Fruit fly (Drosophila melanogaster): Measurements from ENCODE around the gene CG5026.

The CG5026 gene

DNA sequence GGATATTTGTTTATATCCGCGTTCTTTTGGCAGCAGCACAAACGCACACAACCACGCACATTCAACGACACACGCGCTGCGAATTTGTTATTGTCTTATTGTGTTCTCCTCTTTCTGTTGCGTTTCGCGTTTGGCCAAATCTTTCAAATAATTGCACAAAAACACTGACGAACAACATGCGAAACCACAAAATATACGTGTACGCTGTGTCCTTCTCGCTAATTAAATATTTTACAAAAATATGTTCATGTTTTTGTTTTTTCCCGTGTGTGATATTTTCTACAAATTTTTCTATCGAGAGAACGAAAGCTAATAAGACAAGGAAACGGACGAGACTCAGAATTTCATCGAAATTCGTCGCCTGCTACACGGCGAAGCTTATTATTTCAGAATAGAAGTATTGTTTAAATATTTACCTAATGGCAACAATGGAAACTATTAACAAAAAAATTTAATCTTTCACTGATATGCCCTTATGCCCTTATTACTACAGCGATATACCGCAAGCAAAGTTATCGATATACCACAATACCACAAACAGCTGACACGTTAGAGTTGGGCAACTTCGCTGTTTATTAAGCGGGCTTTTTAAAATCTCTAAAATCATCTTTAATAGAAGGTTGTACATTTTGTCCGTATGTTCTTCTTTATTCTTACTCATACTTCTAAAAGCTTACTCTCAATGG, 14.2 kb upstream of the CG5026 start, which contains the start of the genes CG43783 and orb2 (continued):
- TF ChIP-seq trh (GFP tag; optimal IDR thresholded peaks at IDR 0.05): no peak
- peak; percentile 21 for TF ChIP-seq Sry-β (GFP tag; optimal IDR thresholded peaks at IDR 0.05)
- TF ChIP-seq Gsc (GFP tag; IDR thresholded peaks at IDR 0.05): no peak
- no peak for TF ChIP-seq cad (GFP tag; optimal IDR thresholded peaks at IDR 0.05)
- TF ChIP-seq prd (optimal IDR thresholded peaks at IDR 0.05): no peak
- TF ChIP-seq prd (GFP tag; IDR thresholded peaks at IDR 0.05): no peak
- TF ChIP-seq CG17186 (GFP tag; optimal IDR thresholded peaks at IDR 0.05): no peak
- no peak for TF ChIP-seq lola (GFP tag; optimal IDR thresholded peaks at IDR 0.05)
- no peak for TF ChIP-seq D19A (tag; optimal IDR thresholded peaks at IDR 0.05)
- TF ChIP-seq Scr (GFP tag; IDR thresholded peaks at IDR 0.05; ENCODE audit: partially characterized antibody): peak; percentile 60
- TF ChIP-seq Bdp1 (GFP tag; optimal IDR thresholded peaks at IDR 0.05): no peak
- no peak for TF ChIP-seq Abd-B (GFP tag; optimal IDR thresholded peaks at IDR 0.05)
- TF ChIP-seq Nf-YC (tag; optimal IDR thresholded peaks at IDR 0.05): no peak
- no peak for TF ChIP-seq psq (GFP tag; optimal IDR thresholded peaks at IDR 0.05)
- TF ChIP-seq CG10147 (GFP tag; optimal IDR thresholded peaks at IDR 0.05): no peak
- no peak for TF ChIP-seq CG6175 (GFP tag; IDR thresholded peaks at IDR 0.05)
- no peak for TF ChIP-seq Nf-YB (GFP tag; optimal IDR thresholded peaks at IDR 0.05)
- TF ChIP-seq CG6254 (GFP tag; optimal IDR thresholded peaks at IDR 0.05): no peak
- TF ChIP-seq fd102C (GFP tag; optimal IDR thresholded peaks at IDR 0.05): no peak
- TF ChIP-seq slou (GFP tag; optimal IDR thresholded peaks at IDR 0.05): no peak
- TF ChIP-seq MTF-1 (GFP tag; optimal IDR thresholded peaks at IDR 0.05; ENCODE audit: borderline replicate concordance): no peak
- no peak for TF ChIP-seq maf-S (GFP tag; optimal IDR thresholded peaks at IDR 0.05)
- TF ChIP-seq CG4820 (GFP tag; optimal IDR thresholded peaks at IDR 0.05): no peak
- peak; percentile 70; the same call in 2 of the 3 replicates for TF ChIP-seq Opbp (GFP tag; IDR thresholded peaks at IDR 0.05; ENCODE audit: partially characterized antibody)
- TF ChIP-seq p53 (GFP tag; optimal IDR thresholded peaks at IDR 0.05): no peak
- no peak for TF ChIP-seq CG5245 (GFP tag; optimal IDR thresholded peaks at IDR 0.05)
- TF ChIP-seq HLH54F (GFP tag; optimal IDR thresholded peaks at IDR 0.05): no peak
- no peak for TF ChIP-seq Lhr (GFP tag; optimal IDR thresholded peaks at IDR 0.05)
- no peak for TF ChIP-seq CG13123 (GFP tag; optimal IDR thresholded peaks at IDR 0.05)
- no peak for TF ChIP-seq h (optimal IDR thresholded peaks at IDR 0.05)
- TF ChIP-seq zen2 (GFP tag; IDR thresholded peaks at IDR 0.05; ENCODE audit: partially characterized antibody): peak; percentile 55; the same call in 2 of the 3 replicates
- TF ChIP-seq sens-2 (GFP tag; IDR thresholded peaks at IDR 0.05): no peak
- no peak for TF ChIP-seq Myb (GFP tag; optimal IDR thresholded peaks at IDR 0.05)
- no peak for TF ChIP-seq ttk (GFP tag; IDR thresholded peaks at IDR 0.05)
- no peak for TF ChIP-seq row (GFP tag; IDR thresholded peaks at IDR 0.05)
- TF ChIP-seq CG18262 (tag; optimal IDR thresholded peaks at IDR 0.05): no peak
- TF ChIP-seq grau (tag; optimal IDR thresholded peaks at IDR 0.05): no peak
- TF ChIP-seq Side (GFP tag; optimal IDR thresholded peaks at IDR 0.05): no peak
- no peak for TF ChIP-seq dmrt99B (tag; optimal IDR thresholded peaks at IDR 0.05)
- TF ChIP-seq gcm2 (GFP tag; optimal IDR thresholded peaks at IDR 0.05): no peak
- no peak for TF ChIP-seq HmgD (GFP tag; optimal IDR thresholded peaks at IDR 0.05)
- no peak for TF ChIP-seq CTCF (GFP tag; optimal IDR thresholded peaks at IDR 0.05)
- TF ChIP-seq CG15011 (GFP tag; optimal IDR thresholded peaks at IDR 0.05): no peak
- no peak for TF ChIP-seq CG9932 (GFP tag; IDR thresholded peaks at IDR 0.05)
- TF ChIP-seq CG12104 (GFP tag; optimal IDR thresholded peaks at IDR 0.05): no peak
- no peak for TF ChIP-seq Lpt (GFP tag; optimal IDR thresholded peaks at IDR 0.05)
- TF ChIP-seq pzg (GFP tag; optimal IDR thresholded peaks at IDR 0.05): peak; percentile 53
- no peak for TF ChIP-seq cas (GFP tag; IDR thresholded peaks at IDR 0.05)
- no peak for TF ChIP-seq CG8924 (tag; optimal IDR thresholded peaks at IDR 0.05)
- no peak for TF ChIP-seq CG15073 (GFP tag; optimal IDR thresholded peaks at IDR 0.05)
- TF ChIP-seq dm (GFP tag; optimal IDR thresholded peaks at IDR 0.05): no peak
- TF ChIP-seq zfh2 (GFP tag; optimal IDR thresholded peaks at IDR 0.05): no peak
